Fruit fly (Drosophila melanogaster) whole organism, wandering third instar larva: ENCODE data around the gene dgt2.

Experiments used
- Abd-B ChIP-seq: fragments of >200 bp; optimal IDR thresholded peaks from 2 replicates; lab custom pipeline; 2017; ENCODE audit warnings: missing biosample characterization, missing genetic modification characterization
- CG32264 ChIP-seq: fragments of 200-800 bp; sonication (Bioruptor generic); optimal IDR thresholded peaks from 2 replicates; lab custom pipeline; 2016; ENCODE audit warnings: missing biosample characterization, missing genetic modification characterization
- CG9705 ChIP-seq: fragments of 200-800 bp; sonication (Bioruptor generic); optimal IDR thresholded peaks from 2 replicates; lab custom pipeline; 2018; ENCODE audit warnings: missing biosample characterization, mild to moderate bottlenecking, missing genetic modification characterization
- CrebA ChIP-seq: fragments of 200-800 bp; sonication (Bioruptor generic); optimal IDR thresholded peaks from 2 replicates; lab custom pipeline; 2016; ENCODE audit warnings: missing biosample characterization, mild to moderate bottlenecking, missing genetic modification characterization, borderline replicate concordance
- Dfd ChIP-seq: fragments of >200 bp; optimal IDR thresholded peaks from 2 replicates; lab custom pipeline; 2017; ENCODE audit warnings: missing biosample characterization, missing genetic modification characterization
- Dif ChIP-seq: fragments of 200-275, 200-300 bp; sonication (Bioruptor generic); optimal IDR thresholded peaks from 2 replicates; lab custom pipeline; 2018; ENCODE audit warnings: missing biosample characterization, missing genetic modification characterization; ENCODE audit not compliant: partially characterized antibody
- GATAd ChIP-seq: sonication (Bioruptor generic); optimal IDR thresholded peaks from 2 replicates; lab custom pipeline; 2016; ENCODE audit warnings: missing biosample characterization, missing genetic modification characterization
- HLH106 ChIP-seq: fragments of 200-800 bp; optimal IDR thresholded peaks from 3 replicates; lab custom pipeline; 2019; ENCODE audit warnings: missing biosample characterization, mild to moderate bottlenecking, missing genetic modification characterization, moderate library complexity
- Hnf4 ChIP-seq: fragments of 200-800 bp; sonication (Bioruptor generic); optimal IDR thresholded peaks from 2 replicates; lab custom pipeline; 2016; ENCODE audit warnings: missing biosample characterization, mild to moderate bottlenecking, missing genetic modification characterization
- Hr78 ChIP-seq: fragments of >200 bp; optimal IDR thresholded peaks from 2 replicates; lab custom pipeline; 2017; ENCODE audit warnings: missing biosample characterization, missing genetic modification characterization
- Hr83 ChIP-seq: fragments of 200-300 bp; sonication (Bioruptor generic); optimal IDR thresholded peaks from 2 replicates; lab custom pipeline; 2016; ENCODE audit warnings: missing biosample characterization, mild to moderate bottlenecking, missing genetic modification characterization, moderate library complexity; ENCODE audit not compliant: poor library complexity, severe bottlenecking
- Jra ChIP-seq: sonication (Bioruptor generic); optimal IDR thresholded peaks from 2 replicates; lab custom pipeline; 2016; ENCODE audit warnings: missing biosample characterization, missing genetic modification characterization
- Mio ChIP-seq: sonication (Bioruptor generic); optimal IDR thresholded peaks from 2 replicates; lab custom pipeline; 2016; ENCODE audit warnings: missing biosample characterization, missing genetic modification characterization
- Myc ChIP-seq: fragments of >200 bp; optimal IDR thresholded peaks from 2 replicates; lab custom pipeline; 2017
- N ChIP-seq: fragments of >200 bp; optimal IDR thresholded peaks from 2 replicates; lab custom pipeline; 2018; ENCODE audit warnings: missing biosample characterization, missing external identifiers, missing genetic modification characterization
- OdsH ChIP-seq: fragments of 200-800 bp; sonication (Bioruptor generic); optimal IDR thresholded peaks from 2 replicates; lab custom pipeline; 2016; ENCODE audit warnings: missing biosample characterization, mild to moderate bottlenecking, missing genetic modification characterization
- Rel ChIP-seq, 2 experiments: fragments of 200-800 bp; sonication (Bioruptor generic) in 1 of 2; optimal IDR thresholded peaks; 2 replicates in 1 of 2; 3 replicates in 1 of 2; lab custom pipeline; 2016 to 2019; ENCODE audit warnings: mild to moderate bottlenecking in 2 of 2, missing biosample characterization in 2 of 2, missing genetic modification characterization in 2 of 2, moderate library complexity in 1 of 2
- Sp1 ChIP-seq: fragments of 200-800 bp; sonication (Bioruptor generic); optimal IDR thresholded peaks from 3 replicates; lab custom pipeline; 2019; ENCODE audit warnings: missing biosample characterization, mild to moderate bottlenecking, missing genetic modification characterization, moderate library complexity
- Vsx2 ChIP-seq: fragments of 200-300, 225-300 bp; sonication (Bioruptor generic); optimal IDR thresholded peaks from 2 replicates; lab custom pipeline; 2018; ENCODE audit warnings: missing biosample characterization, missing genetic modification characterization; ENCODE audit not compliant: partially characterized antibody
- br ChIP-seq: fragments of 200-800 bp; sonication (Bioruptor generic); optimal IDR thresholded peaks from 2 replicates; lab custom pipeline; 2016; ENCODE audit warnings: missing biosample characterization, missing genetic modification characterization
- brk ChIP-seq: fragments of 200-800 bp; sonication (Bioruptor generic); optimal IDR thresholded peaks from 2 replicates; lab custom pipeline; 2016; ENCODE audit warnings: missing biosample characterization, mild to moderate bottlenecking, missing genetic modification characterization
- dl ChIP-seq, 2 experiments: fragments of 175-275, 200-275 bp in 1 of 2; fragments of 200-275 bp in 1 of 2; sonication (Bioruptor generic); optimal IDR thresholded peaks; lab custom pipeline; 2018; ENCODE audit warnings: mild to moderate bottlenecking in 2 of 2, missing biosample characterization in 2 of 2, missing genetic modification characterization in 2 of 2, moderate library complexity in 2 of 2; ENCODE audit not compliant: partially characterized antibody in 2 of 2, insufficient read depth in 1 of 2
- dmrt93B ChIP-seq: fragments of 200-800 bp; sonication (Bioruptor generic); optimal IDR thresholded peaks from 2 replicates; lab custom pipeline; 2018; ENCODE audit warnings: missing biosample characterization, mild to moderate bottlenecking, missing genetic modification characterization
- dsf ChIP-seq: sonication (Bioruptor generic); optimal IDR thresholded peaks from 2 replicates; lab custom pipeline; 2016; ENCODE audit warnings: missing biosample characterization, missing genetic modification characterization, borderline replicate concordance
- ey ChIP-seq: fragments of 200-800 bp; sonication (Bioruptor generic); optimal IDR thresholded peaks from 2 replicates; lab custom pipeline; 2016; ENCODE audit warnings: missing biosample characterization, missing genetic modification characterization
- foxo ChIP-seq, 2 experiments: fragments of 200-800 bp; sonication (Bioruptor generic); optimal IDR thresholded peaks; 2 replicates in 1 of 2; 3 replicates in 1 of 2; lab custom pipeline; 2016 to 2017; ENCODE audit warnings: missing biosample characterization in 2 of 2, missing genetic modification characterization in 2 of 2
- fru ChIP-seq: fragments of 200-800 bp; sonication (Bioruptor generic); optimal IDR thresholded peaks from 3 replicates; lab custom pipeline; 2016; ENCODE audit warnings: missing biosample characterization, mild to moderate bottlenecking, missing genetic modification characterization
- h ChIP-seq: fragments of 200-800 bp; sonication (Bioruptor generic); optimal IDR thresholded peaks from 3 replicates; lab custom pipeline; 2016; ENCODE audit warnings: missing biosample characterization, mild to moderate bottlenecking, missing genetic modification characterization
- jim ChIP-seq: fragments of 175-275, 200-325 bp; sonication (Bioruptor generic); optimal IDR thresholded peaks from 2 replicates; lab custom pipeline; 2016; ENCODE audit warnings: missing biosample characterization, mild to moderate bottlenecking, missing genetic modification characterization
- lola ChIP-seq: fragments of >200 bp; optimal IDR thresholded peaks from 2 replicates; lab custom pipeline; 2017; ENCODE audit warnings: missing biosample characterization, missing genetic modification characterization
- pan ChIP-seq: fragments of >200 bp; optimal IDR thresholded peaks from 2 replicates; lab custom pipeline; 2017
- psq ChIP-seq: fragments of 200-800 bp; sonication (Bioruptor generic); optimal IDR thresholded peaks from 3 replicates; lab custom pipeline; 2017; ENCODE audit warnings: missing biosample characterization, mild to moderate bottlenecking, missing genetic modification characterization, moderate library complexity
- rgr ChIP-seq: fragments of 200-800 bp; sonication (Bioruptor generic); optimal IDR thresholded peaks from 3 replicates; lab custom pipeline; 2016; ENCODE audit warnings: missing biosample characterization, mild to moderate bottlenecking, missing genetic modification characterization
- sage ChIP-seq: fragments of 200-800 bp; sonication (Bioruptor generic); optimal IDR thresholded peaks from 2 replicates; lab custom pipeline; 2016; ENCODE audit warnings: missing biosample characterization, mild to moderate bottlenecking, missing genetic modification characterization
- sv ChIP-seq: fragments of 200-800 bp; sonication (Bioruptor generic); optimal IDR thresholded peaks from 3 replicates; lab custom pipeline; 2016; ENCODE audit warnings: missing biosample characterization, missing genetic modification characterization
- tai ChIP-seq: sonication (Bioruptor generic); optimal IDR thresholded peaks from 2 replicates; lab custom pipeline; 2016; ENCODE audit warnings: missing biosample characterization, missing genetic modification characterization
- usp ChIP-seq: fragments of >200 bp; optimal IDR thresholded peaks from 2 replicates; lab custom pipeline; 2017; ENCODE audit warnings: missing biosample characterization, missing genetic modification characterization
- woc ChIP-seq: sonication (Bioruptor generic); optimal IDR thresholded peaks from 2 replicates; lab custom pipeline; 2016; ENCODE audit warnings: missing biosample characterization, mild to moderate bottlenecking, missing genetic modification characterization

The dgt2 gene

dm6 chr2L:12005436-12006396 is 16.0 kb downstream of the dgt2 start (continued):
- TF ChIP-seq GATAd (GFP tag; lab: Kevin White, UChicago) (no peak), fru (GFP tag; lab: Kevin White, UChicago) (peak; percentile 23), Abd-B (no peak), rgr (GFP tag; lab: Kevin White, UChicago) (peak; percentile 1)
- TF ChIP-seq, all 38 proteins: peak for 9

- peak; percentile 88 for TF ChIP-seq psq (GFP tag; lab: Kevin White, UChicago)
- no peak for TF ChIP-seq Abd-B
- no peak for TF ChIP-seq Mio (GFP tag; lab: Kevin White, UChicago)
- peak; percentile 30 for TF ChIP-seq Dfd
- TF ChIP-seq N: no peak
- TF ChIP-seq jim: peak; percentile 70
- no peak for TF ChIP-seq GATAd (GFP tag; lab: Kevin White, UChicago)
- no peak for TF ChIP-seq brk
- peak; percentile 56 to 70 for TF ChIP-seq dl (GFP tag; optimal IDR thresholded peaks at IDR 0.05; lab: Kevin White, UChicago; ENCODE audit: insufficient read depth in 1 of 2, partially characterized antibody in 2 of 2)
- TF ChIP-seq foxo (GFP tag; optimal IDR thresholded peaks at IDR 0.05; lab: Kevin White, UChicago): peak; percentile 62 to 88
- peak; percentile 54 for TF ChIP-seq ey (GFP tag; lab: Kevin White, UChicago)
- TF ChIP-seq pan (lab: Kevin White, UChicago): no peak
- peak; percentile 87 for TF ChIP-seq CG9705 (GFP tag; lab: Kevin White, UChicago)
- TF ChIP-seq Hr83: peak; percentile 78
- no peak for TF ChIP-seq Hnf4 (GFP tag; lab: Kevin White, UChicago)
- no peak for TF ChIP-seq CrebA (GFP tag; lab: Kevin White, UChicago)
- peak; percentile 46 for TF ChIP-seq CG32264 (GFP tag; lab: Kevin White, UChicago)
- peak; percentile 64 for TF ChIP-seq h (GFP tag; lab: Kevin White, UChicago)
- TF ChIP-seq lola (GFP tag; lab: Kevin White, UChicago): no peak
- TF ChIP-seq dsf (GFP tag; lab: Kevin White, UChicago): no peak
- no peak for TF ChIP-seq Dif (GFP tag; lab: Kevin White, UChicago)
- no peak for TF ChIP-seq Hr78
- peak; percentile 86 for TF ChIP-seq dmrt93B
- TF ChIP-seq HLH106 (tag; lab: Kevin White, UChicago): peak; percentile 95
- peak; percentile 93 for TF ChIP-seq woc (GFP tag; lab: Kevin White, UChicago)
- TF ChIP-seq Jra: no peak
- no peak for TF ChIP-seq Myc (lab: Kevin White, UChicago)
- peak; percentile 86 for TF ChIP-seq OdsH (GFP tag; lab: Kevin White, UChicago)
- TF ChIP-seq Vsx2 (GFP tag; lab: Kevin White, UChicago): no peak
- no peak for TF ChIP-seq Rel (GFP tag; optimal IDR thresholded peaks at IDR 0.05; lab: Kevin White, UChicago)
- peak; percentile 87 for TF ChIP-seq Rel (tag; optimal IDR thresholded peaks at IDR 0.05; lab: Kevin White, UChicago)
- TF ChIP-seq rgr (GFP tag; lab: Kevin White, UChicago): peak; percentile 83
- no peak for TF ChIP-seq tai (GFP tag; lab: Kevin White, UChicago)
- peak; percentile 77 for TF ChIP-seq sage (GFP tag; lab: Kevin White, UChicago)
- peak; percentile 97 for TF ChIP-seq Sp1
- no peak for TF ChIP-seq usp (GFP tag; lab: Kevin White, UChicago)
- peak; percentile 88 for TF ChIP-seq sv (GFP tag; lab: Kevin White, UChicago)
- TF ChIP-seq fru (GFP tag; lab: Kevin White, UChicago): peak; percentile 83
- TF ChIP-seq br (GFP tag; lab: Kevin White, UChicago): peak; percentile 57
- TF ChIP-seq, all 38 proteins: peak for 21
Observed at dm6 chr2L:12006397-12007330, 16.9 kb downstream of the dgt2 start.
